Fruit fly (Drosophila melanogaster) whole organism, embryonic: ENCODE data around the gene CG43322.

Experiments used
- Atf-2 ChIP-seq: fragments of 200-800 bp; sonication (Bioruptor generic); optimal IDR thresholded peaks from 2 replicates; lab custom pipeline; 2016; ENCODE audit warnings: missing biosample characterization, missing genetic modification characterization
- Blimp-1 ChIP-seq: fragments of 200-800 bp; sonication (Bioruptor generic); optimal IDR thresholded peaks from 3 replicates; lab custom pipeline; 2018; ENCODE audit warnings: missing biosample characterization, missing genetic modification characterization, mild to moderate bottlenecking, moderate library complexity, missing genetic modification reagents
- CG11504 ChIP-seq: fragments of 200-800 bp; sonication (Bioruptor generic); optimal IDR thresholded peaks from 3 replicates; lab custom pipeline; 2019; ENCODE audit warnings: missing biosample characterization, mild to moderate bottlenecking, missing genetic modification characterization, moderate library complexity
- CG11723 ChIP-seq: fragments of 200-800 bp; sonication (Bioruptor generic); optimal IDR thresholded peaks from 2 replicates; lab custom pipeline; 2017; ENCODE audit warnings: missing biosample characterization, mild to moderate bottlenecking, missing genetic modification characterization
- CG12071 ChIP-seq: fragments of 200-800 bp; sonication (Bioruptor generic); optimal IDR thresholded peaks from 3 replicates; lab custom pipeline; 2018; ENCODE audit warnings: missing biosample characterization, mild to moderate bottlenecking, missing genetic modification characterization
- CG12744 ChIP-seq: fragments of 200-800 bp; sonication (Bioruptor generic); optimal IDR thresholded peaks from 2 replicates; lab custom pipeline; 2016; ENCODE audit warnings: missing biosample characterization, missing genetic modification characterization
- CG12942 ChIP-seq: fragments of 200-800 bp; sonication (Bioruptor generic); optimal IDR thresholded peaks from 3 replicates; lab custom pipeline; 2016; ENCODE audit warnings: missing biosample characterization, missing genetic modification characterization
- CG13296 ChIP-seq: fragments of 200-800 bp; sonication (Bioruptor generic); optimal IDR thresholded peaks from 3 replicates; lab custom pipeline; 2018; ENCODE audit warnings: missing biosample characterization, mild to moderate bottlenecking, missing genetic modification characterization
- CG15269 ChIP-seq: fragments of 200-800 bp; sonication (Bioruptor generic); optimal IDR thresholded peaks from 2 replicates; lab custom pipeline; 2018; ENCODE audit warnings: missing biosample characterization, mild to moderate bottlenecking, missing genetic modification characterization, moderate library complexity
- CG1647 ChIP-seq: fragments of 200-800 bp; sonication (Bioruptor generic); optimal IDR thresholded peaks from 3 replicates; lab custom pipeline; 2016; ENCODE audit warnings: missing biosample characterization, missing genetic modification characterization
- CG1832 ChIP-seq: fragments of 200-800 bp; sonication (Bioruptor generic); optimal IDR thresholded peaks from 2 replicates; lab custom pipeline; 2017; ENCODE audit warnings: missing biosample characterization, mild to moderate bottlenecking, missing genetic modification characterization, inconsistent platforms
- CG2678 ChIP-seq: fragments of 200-800 bp; sonication (Bioruptor generic); optimal IDR thresholded peaks from 3 replicates; lab custom pipeline; 2019; ENCODE audit warnings: missing biosample characterization, mild to moderate bottlenecking, missing genetic modification characterization, moderate library complexity
- CG3065 ChIP-seq: fragments of 200-800 bp; sonication (Bioruptor generic); optimal IDR thresholded peaks from 2 replicates; lab custom pipeline; 2016; ENCODE audit warnings: missing biosample characterization, missing genetic modification characterization
- CG31365 ChIP-seq: fragments of 200-800 bp; sonication (Bioruptor generic); optimal IDR thresholded peaks from 2 replicates; lab custom pipeline; 2018; ENCODE audit warnings: missing biosample characterization, mild to moderate bottlenecking, missing genetic modification characterization
- CG32767 ChIP-seq: fragments of 200-800 bp; sonication (Bioruptor generic); IDR thresholded peaks from 2 replicates; pipeline ENCODE4 v1.3.6; 2022; ENCODE audit warnings: missing biosample characterization, missing genetic modification characterization
- CG3838 ChIP-seq: fragments of 200-800 bp; sonication (Bioruptor generic); optimal IDR thresholded peaks from 3 replicates; lab custom pipeline; 2016; ENCODE audit warnings: missing biosample characterization, missing genetic modification characterization
- CG5245 ChIP-seq: fragments of 200-800 bp; sonication (Bioruptor generic); optimal IDR thresholded peaks from 3 replicates; lab custom pipeline; 2016; ENCODE audit warnings: missing biosample characterization, missing genetic modification characterization
- CG5953 ChIP-seq: fragments of 200-800 bp; sonication (Bioruptor generic); IDR thresholded peaks from 2 replicates; pipeline ENCODE4 v1.3.6; 2022; ENCODE audit warnings: missing biosample characterization, missing genetic modification characterization
- CG6272 ChIP-seq: fragments of 200-800 bp; sonication (Bioruptor generic); IDR thresholded peaks from 2 replicates; pipeline ENCODE4 v1.3.6; 2022; ENCODE audit warnings: missing biosample characterization, missing genetic modification characterization
- CG7839 ChIP-seq: fragments of 200-800 bp; sonication (Bioruptor generic); optimal IDR thresholded peaks from 3 replicates; lab custom pipeline; 2018; ENCODE audit warnings: missing biosample characterization, mild to moderate bottlenecking, missing genetic modification characterization, moderate library complexity
- CG7928 ChIP-seq: fragments of 200-800 bp; sonication (Bioruptor generic); optimal IDR thresholded peaks from 2 replicates; lab custom pipeline; 2017; ENCODE audit warnings: missing biosample characterization, mild to moderate bottlenecking, missing genetic modification characterization
- CG9437 ChIP-seq: fragments of 200-800 bp; sonication (Bioruptor generic); optimal IDR thresholded peaks from 2 replicates; lab custom pipeline; 2018; ENCODE audit warnings: missing biosample characterization, mild to moderate bottlenecking, missing genetic modification characterization
- Chrac-16 ChIP-seq: fragments of 200-800 bp; sonication (Bioruptor generic); optimal IDR thresholded peaks from 3 replicates; lab custom pipeline; 2016; ENCODE audit warnings: missing biosample characterization, missing genetic modification characterization
- D19A ChIP-seq: fragments of 200-800 bp; optimal IDR thresholded peaks from 3 replicates; lab custom pipeline; 2019; ENCODE audit warnings: missing biosample characterization, mild to moderate bottlenecking, missing genetic modification characterization, moderate library complexity
- Dfd ChIP-seq, 2 experiments: fragments of >200 bp; optimal IDR thresholded peaks; 2 replicates each; lab custom pipeline; 2017; ENCODE audit warnings: missing biosample characterization in 2 of 2, missing genetic modification characterization in 2 of 2
- Dip3 ChIP-seq: fragments of 200-800 bp; sonication (Bioruptor generic); optimal IDR thresholded peaks from 3 replicates; lab custom pipeline; 2016; ENCODE audit warnings: missing biosample characterization, missing genetic modification characterization
- Fer3 ChIP-seq: fragments of 200-800 bp; sonication (Bioruptor generic); optimal IDR thresholded peaks from 2 replicates; lab custom pipeline; 2018; ENCODE audit warnings: missing biosample characterization, mild to moderate bottlenecking, missing genetic modification characterization, moderate library complexity
- HmgD ChIP-seq: fragments of 200-800 bp; sonication (Bioruptor generic); optimal IDR thresholded peaks from 3 replicates; lab custom pipeline; 2016; ENCODE audit warnings: missing biosample characterization, missing genetic modification characterization
- Meics ChIP-seq: fragments of 200-800 bp; sonication (Bioruptor generic); optimal IDR thresholded peaks from 2 replicates; lab custom pipeline; 2017; ENCODE audit warnings: missing biosample characterization, mild to moderate bottlenecking, missing genetic modification characterization
- Myb ChIP-seq: fragments of 200-800 bp; sonication (Bioruptor generic); optimal IDR thresholded peaks from 2 replicates; lab custom pipeline; 2016; ENCODE audit warnings: missing biosample characterization, missing genetic modification characterization
- Neu2 ChIP-seq: fragments of 200-800 bp; sonication (Bioruptor generic); optimal IDR thresholded peaks from 3 replicates; lab custom pipeline; 2016; ENCODE audit warnings: missing biosample characterization, missing genetic modification characterization, borderline replicate concordance
- Nf-YB ChIP-seq: fragments of 200-800 bp; sonication (Bioruptor generic); optimal IDR thresholded peaks from 3 replicates; lab custom pipeline; 2019; ENCODE audit warnings: missing biosample characterization, mild to moderate bottlenecking, missing genetic modification characterization, moderate library complexity
- Oli ChIP-seq: fragments of 200-800 bp; sonication (Bioruptor generic); optimal IDR thresholded peaks from 2 replicates; lab custom pipeline; 2018; ENCODE audit warnings: missing biosample characterization, mild to moderate bottlenecking, missing genetic modification characterization, moderate library complexity
- PHDP ChIP-seq: fragments of 200-800 bp; sonication (Bioruptor generic); optimal IDR thresholded peaks from 3 replicates; lab custom pipeline; 2018; ENCODE audit warnings: missing biosample characterization, mild to moderate bottlenecking, missing genetic modification characterization, moderate library complexity
- Sry-β ChIP-seq: fragments of 200-800 bp; sonication (Bioruptor generic); optimal IDR thresholded peaks from 2 replicates; lab custom pipeline; 2018; ENCODE audit warnings: missing biosample characterization, mild to moderate bottlenecking, missing genetic modification characterization, moderate library complexity
- Taf1 ChIP-seq: fragments of 200-800 bp; sonication (Bioruptor generic); IDR thresholded peaks from 2 replicates; pipeline ENCODE4 v1.3.6; 2022; ENCODE audit warnings: missing biosample characterization, missing genetic modification characterization
- cas ChIP-seq: fragments of 200-800 bp; sonication (Bioruptor generic); IDR thresholded peaks from 2 replicates; pipeline ENCODE4 v1.3.6; 2022; ENCODE audit warnings: missing biosample characterization, missing genetic modification characterization
- cg ChIP-seq: fragments of 200-800 bp; sonication (Bioruptor generic); optimal IDR thresholded peaks from 3 replicates; lab custom pipeline; 2019; ENCODE audit warnings: missing biosample characterization, mild to moderate bottlenecking, missing genetic modification characterization, moderate library complexity
- chm ChIP-seq: fragments of 200-800 bp; sonication (Bioruptor generic); IDR thresholded peaks from 2 replicates; pipeline ENCODE4 v1.3.6; 2022; ENCODE audit warnings: missing biosample characterization, missing genetic modification characterization
- croc ChIP-seq: fragments of 200-800 bp; sonication (Bioruptor generic); conservative IDR thresholded peaks from 3 replicates; pipeline ENCODE4 v1.3.6; 2022; ENCODE audit warnings: missing biosample characterization, missing genetic modification characterization
- esg ChIP-seq: fragments of 200-800 bp; sonication (Bioruptor generic); conservative IDR thresholded peaks from 2 replicates; pipeline ENCODE4 v1.3.6; 2022; ENCODE audit warnings: missing biosample characterization, missing genetic modification characterization
- ewg ChIP-seq: fragments of 200-800 bp; sonication (Bioruptor generic); optimal IDR thresholded peaks from 3 replicates; lab custom pipeline; 2017; ENCODE audit warnings: mild to moderate bottlenecking, missing biosample characterization, missing genetic modification reagents, missing genetic modification characterization
- fd3F ChIP-seq: fragments of 200-800 bp; sonication (Bioruptor generic); optimal IDR thresholded peaks from 2 replicates; lab custom pipeline; 2018; ENCODE audit warnings: missing biosample characterization, mild to moderate bottlenecking, missing genetic modification characterization, moderate library complexity
- ken ChIP-seq: fragments of 200-800 bp; sonication (Bioruptor generic); IDR thresholded peaks from 3 replicates; pipeline ENCODE4 v1.3.6; 2022; ENCODE audit warnings: missing biosample characterization, missing genetic modification characterization
- maf-S ChIP-seq: fragments of 200-800 bp; sonication (Bioruptor generic); optimal IDR thresholded peaks from 2 replicates; lab custom pipeline; 2016; ENCODE audit warnings: missing biosample characterization, missing genetic modification characterization
- oc ChIP-seq: fragments of 200-800 bp; sonication (Bioruptor generic); optimal IDR thresholded peaks from 2 replicates; lab custom pipeline; 2018; ENCODE audit warnings: missing biosample characterization, mild to moderate bottlenecking, missing genetic modification characterization, moderate library complexity
- org-1 ChIP-seq: fragments of 200-800 bp; sonication (Bioruptor generic); optimal IDR thresholded peaks from 2 replicates; lab custom pipeline; 2017; ENCODE audit warnings: missing biosample characterization, missing genetic modification characterization
- peb ChIP-seq: fragments of 200-800 bp; sonication (Bioruptor generic); IDR thresholded peaks from 2 replicates; pipeline ENCODE4 v1.3.6; 2022; ENCODE audit warnings: missing biosample characterization, missing genetic modification characterization
- sim ChIP-seq: fragments of 200-800 bp; sonication (Bioruptor generic); IDR thresholded peaks from 2 replicates; pipeline ENCODE4 v1.3.6; 2022; ENCODE audit warnings: missing biosample characterization, missing genetic modification characterization
- sob ChIP-seq: fragments of 200-800 bp; sonication (Bioruptor generic); IDR thresholded peaks from 2 replicates; pipeline ENCODE4 v1.3.6; 2022; ENCODE audit warnings: missing biosample characterization, missing genetic modification characterization
- trh ChIP-seq: fragments of 200-800 bp; sonication (Bioruptor generic); optimal IDR thresholded peaks from 2 replicates; lab custom pipeline; 2016; ENCODE audit warnings: missing biosample characterization, missing genetic modification characterization
- vfl ChIP-seq: fragments of 200-800 bp; sonication (Bioruptor generic); optimal IDR thresholded peaks from 2 replicates; lab custom pipeline; 2016; ENCODE audit warnings: missing biosample characterization, missing genetic modification characterization

Gene CG43322

DNA sequence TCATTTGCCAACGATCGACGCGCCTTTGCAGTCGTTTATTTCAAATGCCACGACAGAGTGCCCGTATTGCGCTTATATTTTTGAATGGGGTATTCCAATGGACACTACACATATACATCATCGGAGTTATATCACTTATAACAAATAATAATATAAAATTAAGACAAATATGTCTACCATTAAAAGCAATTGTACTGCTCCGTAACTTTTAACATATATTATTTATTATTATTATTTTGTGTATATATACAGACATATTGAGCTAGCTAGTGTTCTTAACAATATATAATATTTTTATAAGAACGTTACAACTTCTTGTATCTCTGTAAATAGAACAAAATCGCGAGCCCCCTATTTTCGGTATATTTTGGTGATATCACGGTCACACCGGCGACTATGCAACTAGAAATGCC is 49.2 kb upstream of the CG43322 start, which contains the start of the genes sip2 and Coprox (continued):
- TF ChIP-seq CG7928 (GFP tag; lab: Kevin White, UChicago) (no peak), Dfd (GFP tag; optimal IDR thresholded peaks at IDR 0.05; lab: Kevin White, UChicago) (no peak), CG5245 (no peak), Neu2 (GFP tag; lab: Kevin White, UChicago) (no peak), Taf1 (GFP tag; lab: Robert Waterston, UW) (no peak), CG12744 (GFP tag; lab: Kevin White, UChicago) (no peak), CG11723 (no peak), CG3065 (no peak), CG2678 (peak; percentile 86), Myb (GFP tag; lab: Kevin White, UChicago) (peak; percentile 70), CG12071 (GFP tag; lab: Kevin White, UChicago) (no peak), oc (tag; lab: Kevin White, UChicago) (no peak), vfl (GFP tag; lab: Kevin White, UChicago) (no peak), Meics (GFP tag; lab: Kevin White, UChicago) (peak; percentile 79), chm (GFP tag; lab: Robert Waterston, UW) (no peak), Chrac-16 (GFP tag; lab: Kevin White, UChicago) (peak; percentile 50), D19A (tag; lab: Kevin White, UChicago) (peak; percentile 37), Atf-2 (GFP tag; lab: Kevin White, UChicago) (no peak), CG7839 (tag; lab: Kevin White, UChicago) (peak; percentile 78), sim (GFP tag; lab: Robert Waterston, UW) (no peak), croc (GFP tag; lab: Robert Waterston, UW) (peak; percentile 44; the same call in 2 of the 3 replicates), HmgD (no peak), CG12942 (GFP tag; lab: Kevin White, UChicago) (peak; percentile 50), CG9437 (GFP tag; lab: Kevin White, UChicago) (peak; percentile 69), peb (no peak), CG31365 (tag; lab: Kevin White, UChicago) (no peak), trh (GFP tag; lab: Kevin White, UChicago) (no peak), Dip3 (GFP tag; lab: Kevin White, UChicago) (no peak), ken (GFP tag; lab: Robert Waterston, UW) (no peak), Sry-β (GFP tag; lab: Kevin White, UChicago) (peak; percentile 29), CG5953 (no peak), CG1832 (no peak), CG11504 (tag; lab: Kevin White, UChicago) (no peak), CG6272 (no peak), Oli (tag; lab: Kevin White, UChicago) (peak; percentile 37), esg (GFP tag; lab: Robert Waterston, UW) (peak; percentile 55), cas (no peak), fd3F (GFP tag; lab: Kevin White, UChicago) (peak; percentile 50), CG15269 (tag; lab: Kevin White, UChicago) (no peak), cg (GFP tag; lab: Kevin White, UChicago) (no peak), maf-S (no peak), PHDP (tag; lab: Kevin White, UChicago) (peak; percentile 82), org-1 (no peak), CG13296 (GFP tag; lab: Kevin White, UChicago) (peak; percentile 71), sob (GFP tag; lab: Robert Waterston, UW) (0 out of 2 replicates have a peak, but pooled peaks have one; percentile 34), CG3838 (no peak), ewg (GFP tag; lab: Kevin White, UChicago) (peak; percentile 27), Blimp-1 (GFP tag; lab: Kevin White, UChicago) (no peak), Fer3 (peak; percentile 72), CG32767 (GFP tag; lab: Robert Waterston, UW) (peak; percentile 51; the same call in 1 of the 2 replicates), Nf-YB (GFP tag; lab: Kevin White, UChicago) (peak; percentile 60), CG1647 (GFP tag; lab: Kevin White, UChicago) (no peak)
